Worm (Caenorhabditis elegans) whole organism, mixed stage, embryonic: ENCODE data around the gene C39H7.4.

Experiments
- blmp-1 ChIP-seq: fragments of 150-350 bp; optimal IDR thresholded peaks from 2 replicates; lab custom pipeline; 2014; ENCODE audit warnings: missing biosample characterization, missing genetic modification characterization
- nhr-12 ChIP-seq: fragments of 150-350 bp; optimal IDR thresholded peaks from 2 replicates; lab custom pipeline; 2014; ENCODE audit warnings: missing biosample characterization, missing genetic modification characterization
- unc-62 ChIP-seq: fragments of 150-350 bp; optimal IDR thresholded peaks from 2 replicates; lab custom pipeline; 2014; ENCODE audit warnings: missing biosample characterization, missing genetic modification reagents, missing genetic modification characterization
- zip-8 ChIP-seq: fragments of 150-350 bp; optimal IDR thresholded peaks from 2 replicates; lab custom pipeline; 2014; ENCODE audit warnings: missing biosample characterization, missing genetic modification characterization

- TF ChIP-seq unc-62 (no peak), nhr-12 (tag; lab: Kevin White, UChicago) (no peak), blmp-1 (tag; lab: Kevin White, UChicago) (no peak), zip-8 (tag; lab: Kevin White, UChicago) (no peak)
Observed at ce11 chrIV:5607343-5607742, 7.1 kb downstream of the C39H7.4 start.
